Worm (Caenorhabditis elegans) whole organism, late embryonic: ENCODE measurements around the gene T10D4.15.
"Not testable (repeated sequence)": the region's sequence is repeated elsewhere in the genome, so short reads cannot be mapped to it uniquely, and the experiment has no call there.

Source experiments
- nfya-1 ChIP-seq: sonication (generic microtip); optimal IDR thresholded peaks from 2 replicates; lab custom pipeline; 2017; ENCODE audit warnings: missing genetic modification characterization, mild to moderate bottlenecking, missing compliant biosample characterization, antibody characterized with exemption, moderate library complexity
- tbx-2 ChIP-seq: sonication (generic microtip); optimal IDR thresholded peaks from 2 replicates; lab custom pipeline; 2016; ENCODE audit warnings: missing genetic modification characterization, missing compliant biosample characterization

- not testable (repeated sequence) for TF ChIP-seq nfya-1, tbx-2 (tag; lab: Kevin White, UChicago)
Measured at ce11 chrII:3191544-3191943, 45.6 kb downstream of the T10D4.15 start, which contains the start of gene Y27F2A.9.
